Worm (Caenorhabditis elegans) whole organism, young adult: Measurements from ENCODE around the gene odr-7.

Experiments
- F10E7.11 ChIP-seq: sonication (generic microtip); optimal IDR thresholded peaks from 2 replicates; lab custom pipeline; 2017; ENCODE audit warnings: mild to moderate bottlenecking, missing genetic modification characterization, moderate library complexity, missing compliant biosample characterization
- F23B12.7 ChIP-seq: sonication (generic microtip); optimal IDR thresholded peaks from 2 replicates; lab custom pipeline; 2017; ENCODE audit warnings: missing genetic modification characterization, mild to moderate bottlenecking, missing compliant biosample characterization, antibody characterized with exemption, moderate library complexity; ENCODE audit not compliant: insufficient read depth
- F49E8.2 ChIP-seq: sonication (generic microtip); optimal IDR thresholded peaks from 3 replicates; lab custom pipeline; 2017; ENCODE audit warnings: missing genetic modification characterization, mild to moderate bottlenecking, missing compliant biosample characterization, antibody characterized with exemption, moderate library complexity; ENCODE audit not compliant: insufficient read depth
- F52B5.7 ChIP-seq: sonication (generic microtip); optimal IDR thresholded peaks from 2 replicates; lab custom pipeline; 2016; ENCODE audit warnings: mild to moderate bottlenecking, missing genetic modification characterization, missing compliant biosample characterization
- Y56A3A.18 ChIP-seq: fragments of 200-800 bp; sonication (Bioruptor generic); IDR thresholded peaks from 2 replicates; pipeline ENCODE4 v1.3.6; 2022; ENCODE audit warnings: missing genetic modification reagents, missing genetic modification characterization, missing compliant biosample characterization
- Y67H2A.10 ChIP-seq: fragments of 200-800 bp; sonication (Bioruptor generic); conservative IDR thresholded peaks from 2 replicates; pipeline ENCODE4 v1.3.6; 2022; ENCODE audit warnings: missing genetic modification reagents, missing genetic modification characterization, missing compliant biosample characterization
- Y95B8A.8 ChIP-seq: fragments of 200-800 bp; sonication (Bioruptor generic); IDR thresholded peaks from 2 replicates; pipeline ENCODE4 v1.3.6; 2022; ENCODE audit warnings: missing genetic modification reagents, missing genetic modification characterization, missing compliant biosample characterization
- ZK185.1 ChIP-seq: sonication (generic microtip); optimal IDR thresholded peaks from 2 replicates; lab custom pipeline; 2016; ENCODE audit warnings: mild to moderate bottlenecking, missing genetic modification characterization, missing compliant biosample characterization; ENCODE audit not compliant: poor library complexity, severe bottlenecking
- ama-1 ChIP-seq, 3 experiments: fragments of 150-350 bp in 1 of 3; sonication (generic microtip) in 2 of 3; optimal IDR thresholded peaks; 2 replicates each; lab custom pipeline; 2014 to 2018; ENCODE audit warnings: missing biosample characterization in 2 of 3, missing genetic modification characterization in 2 of 3, missing genetic modification reagents in 2 of 3
- aptf-3 ChIP-seq: fragments of 200-800 bp; sonication (Bioruptor generic); IDR thresholded peaks from 2 replicates; pipeline ENCODE4 v1.3.6; 2022; ENCODE audit warnings: missing genetic modification characterization, missing compliant biosample characterization
- bed-2 ChIP-seq: fragments of 200-800 bp; sonication (Bioruptor generic); IDR thresholded peaks from 2 replicates; pipeline ENCODE4 v1.3.6; 2022; ENCODE audit warnings: missing genetic modification reagents, missing genetic modification characterization, missing compliant biosample characterization
- ceh-100 ChIP-seq: fragments of 200-800 bp; sonication (Bioruptor generic); IDR thresholded peaks from 2 replicates; pipeline ENCODE4 v1.3.6; 2022; ENCODE audit warnings: missing genetic modification reagents, missing genetic modification characterization, missing compliant biosample characterization
- ceh-79 ChIP-seq: sonication (generic microtip); optimal IDR thresholded peaks from 2 replicates; lab custom pipeline; 2017; ENCODE audit warnings: mild to moderate bottlenecking, missing genetic modification characterization, missing compliant biosample characterization
- chd-7 ChIP-seq: sonication (generic microtip); optimal IDR thresholded peaks from 2 replicates; lab custom pipeline; 2016; ENCODE audit warnings: mild to moderate bottlenecking, missing genetic modification characterization, moderate library complexity, missing compliant biosample characterization
- dox-1 ChIP-seq: fragments of 200-800 bp; sonication (Bioruptor generic); IDR thresholded peaks from 2 replicates; pipeline ENCODE4 v1.3.6; 2022; ENCODE audit warnings: missing genetic modification reagents, missing genetic modification characterization, missing compliant biosample characterization
- egl-18 ChIP-seq: fragments of 200-800 bp; sonication (Bioruptor generic); IDR thresholded peaks from 2 replicates; pipeline ENCODE4 v1.3.6; 2022; ENCODE audit warnings: missing genetic modification reagents, missing genetic modification characterization, missing compliant biosample characterization
- egrh-3 ChIP-seq: fragments of 200-800 bp; sonication (Bioruptor generic); IDR thresholded peaks from 2 replicates; pipeline ENCODE4 v1.3.6; 2022; ENCODE audit warnings: missing genetic modification reagents, missing genetic modification characterization, missing compliant biosample characterization
- ets-4 ChIP-seq: fragments of 200-800 bp; sonication (Bioruptor generic); optimal IDR thresholded peaks from 2 replicates; lab custom pipeline; 2018; ENCODE audit warnings: mild to moderate bottlenecking, missing genetic modification characterization, missing compliant biosample characterization
- fkh-3 ChIP-seq: sonication (generic microtip); optimal IDR thresholded peaks from 2 replicates; lab custom pipeline; 2016; ENCODE audit warnings: mild to moderate bottlenecking, missing genetic modification characterization, missing compliant biosample characterization
- gei-17 ChIP-seq: fragments of 200-800 bp; sonication (Bioruptor generic); optimal IDR thresholded peaks from 2 replicates; lab custom pipeline; 2018; ENCODE audit warnings: mild to moderate bottlenecking, missing genetic modification characterization, missing compliant biosample characterization
- hlh-12 ChIP-seq: sonication (generic microtip); optimal IDR thresholded peaks from 2 replicates; lab custom pipeline; 2016; ENCODE audit warnings: missing genetic modification characterization, missing compliant biosample characterization
- lag-1 ChIP-seq: fragments of 200-800 bp; sonication (Bioruptor generic); IDR thresholded peaks from 2 replicates; pipeline ENCODE4 v1.3.6; 2022; ENCODE audit warnings: missing genetic modification reagents, missing genetic modification characterization, missing compliant biosample characterization
- let-526 ChIP-seq: fragments of 200-800 bp; sonication (Bioruptor generic); IDR thresholded peaks from 2 replicates; pipeline ENCODE4 v1.3.6; 2022; ENCODE audit warnings: missing genetic modification reagents, missing genetic modification characterization, missing compliant biosample characterization
- lin-26 ChIP-seq: fragments of 200-800 bp; sonication (Bioruptor generic); IDR thresholded peaks from 2 replicates; pipeline ENCODE4 v1.3.6; 2022; ENCODE audit warnings: missing genetic modification reagents, missing genetic modification characterization, missing compliant biosample characterization
- lin-54 ChIP-seq: fragments of 200-800 bp; sonication (Bioruptor generic); optimal IDR thresholded peaks from 2 replicates; lab custom pipeline; 2018; ENCODE audit warnings: mild to moderate bottlenecking, missing genetic modification characterization, missing compliant biosample characterization
- lir-1 ChIP-seq: fragments of 200-800 bp; sonication (Bioruptor generic); conservative IDR thresholded peaks from 2 replicates; pipeline ENCODE4 v1.3.6; 2022; ENCODE audit warnings: missing genetic modification reagents, missing genetic modification characterization, missing compliant biosample characterization
- lsl-1 ChIP-seq: fragments of 200-800 bp; sonication (Bioruptor generic); optimal IDR thresholded peaks from 2 replicates; lab custom pipeline; 2018; ENCODE audit warnings: mild to moderate bottlenecking, missing genetic modification characterization, moderate library complexity, missing compliant biosample characterization
- madf-10 ChIP-seq: sonication (generic microtip); optimal IDR thresholded peaks from 2 replicates; lab custom pipeline; 2016; ENCODE audit warnings: mild to moderate bottlenecking, missing genetic modification characterization, missing compliant biosample characterization
- madf-3 ChIP-seq: fragments of 200-800 bp; sonication (Bioruptor generic); IDR thresholded peaks from 2 replicates; pipeline ENCODE4 v1.3.6; 2022; ENCODE audit warnings: missing genetic modification reagents, missing genetic modification characterization, missing compliant biosample characterization
- mcd-1 ChIP-seq: fragments of 200-800 bp; sonication (Bioruptor generic); IDR thresholded peaks from 2 replicates; pipeline ENCODE4 v1.3.6; 2022; ENCODE audit warnings: missing genetic modification reagents, missing genetic modification characterization, missing compliant biosample characterization
- mes-4 ChIP-seq: sonication (generic microtip); optimal IDR thresholded peaks from 2 replicates; lab custom pipeline; 2016; ENCODE audit warnings: missing genotype, missing genetic modification characterization, missing compliant biosample characterization
- nfyb-1 ChIP-seq: fragments of 200-800 bp; sonication (Bioruptor generic); IDR thresholded peaks from 2 replicates; pipeline ENCODE4 v1.3.6; 2022; ENCODE audit warnings: missing genetic modification reagents, missing genetic modification characterization, missing compliant biosample characterization
- nhr-80 ChIP-seq: sonication (generic microtip); optimal IDR thresholded peaks from 2 replicates; lab custom pipeline; 2016; ENCODE audit warnings: missing genetic modification characterization, missing compliant biosample characterization
- nhr-90 ChIP-seq: sonication (generic microtip); optimal IDR thresholded peaks from 2 replicates; lab custom pipeline; 2016; ENCODE audit warnings: missing genotype, mild to moderate bottlenecking, missing genetic modification characterization, missing compliant biosample characterization
- rcor-1 ChIP-seq: fragments of 200-800 bp; sonication (Bioruptor generic); IDR thresholded peaks from 2 replicates; pipeline ENCODE4 v1.3.6; 2022; ENCODE audit warnings: missing genetic modification reagents, missing genetic modification characterization, missing compliant biosample characterization
- sdz-38 ChIP-seq: sonication (generic microtip); optimal IDR thresholded peaks from 2 replicates; lab custom pipeline; 2016; ENCODE audit warnings: missing genotype, missing genetic modification characterization, missing compliant biosample characterization
- snpc-4 ChIP-seq, 5 experiments: fragments of 150-350 bp in 1 of 5; sonication (generic microtip) in 4 of 5; optimal IDR thresholded peaks; 2 replicates each; lab custom pipeline; 2014 to 2018; ENCODE audit warnings: missing genetic modification characterization in 5 of 5, missing biosample characterization in 3 of 5, antibody characterized with exemption in 2 of 5, mild to moderate bottlenecking in 2 of 5, missing compliant biosample characterization in 2 of 5, missing genotype in 2 of 5, moderate library complexity in 2 of 5, missing genetic modification reagents in 1 of 5
- somi-1 ChIP-seq: fragments of 200-800 bp; sonication (Bioruptor generic); optimal IDR thresholded peaks from 2 replicates; lab custom pipeline; 2018; ENCODE audit warnings: mild to moderate bottlenecking, missing genetic modification characterization, missing compliant biosample characterization
- tbp1 ChIP-seq: fragments of 200-800 bp; sonication (Bioruptor generic); optimal IDR thresholded peaks from 2 replicates; lab custom pipeline; 2018; ENCODE audit warnings: mild to moderate bottlenecking, missing genetic modification characterization, missing compliant biosample characterization
- xnd-1 ChIP-seq: sonication (generic microtip); optimal IDR thresholded peaks from 2 replicates; lab custom pipeline; 2016; ENCODE audit warnings: missing genotype, missing genetic modification reagents, missing genetic modification characterization, missing compliant biosample characterization
- zfh-2 ChIP-seq: fragments of 200-800 bp; sonication (Bioruptor generic); conservative IDR thresholded peaks from 2 replicates; pipeline ENCODE4 v1.3.6; 2022; ENCODE audit warnings: missing genetic modification reagents, missing genetic modification characterization, missing compliant biosample characterization
- ztf-18 ChIP-seq: sonication (generic microtip); optimal IDR thresholded peaks from 2 replicates; lab custom pipeline; 2016; ENCODE audit warnings: missing genotype, mild to moderate bottlenecking, missing genetic modification characterization, missing compliant biosample characterization
- ztf-26 ChIP-seq: sonication (generic microtip); optimal IDR thresholded peaks from 2 replicates; lab custom pipeline; 2017; ENCODE audit warnings: missing genetic modification characterization, missing compliant biosample characterization
- ztf-3 ChIP-seq: fragments of 200-800 bp; sonication (Bioruptor generic); optimal IDR thresholded peaks from 2 replicates; lab custom pipeline; 2018; ENCODE audit warnings: mild to moderate bottlenecking, missing genetic modification characterization, missing compliant biosample characterization
- ztf-6 ChIP-seq: fragments of 200-800 bp; sonication (Bioruptor generic); IDR thresholded peaks from 2 replicates; pipeline ENCODE4 v1.3.6; 2022; ENCODE audit warnings: missing genetic modification reagents, missing genetic modification characterization, missing compliant biosample characterization

Gene odr-7

ce11 chrX:12454290-12454795 is 7.1 kb downstream of the odr-7 start, which contains the start of the genes T18D3.9 and T18D3.1 (continued):
- TF ChIP-seq mes-4 (tag; lab: Kevin White, UChicago) (no peak), ztf-18 (tag; lab: Kevin White, UChicago) (peak; percentile 45), nhr-90 (tag; lab: Kevin White, UChicago) (no peak), Y95B8A.8 (GFP tag; lab: Robert Waterston, UW) (no peak), ZK185.1 (tag; lab: Kevin White, UChicago) (no peak), zfh-2 (GFP tag; lab: Robert Waterston, UW) (no peak), fkh-3 (no peak), nhr-80 (tag; lab: Kevin White, UChicago) (peak; percentile 52), dox-1 (GFP tag; lab: Robert Waterston, UW) (0 out of 2 replicates have a peak, but pooled peaks have one; percentile 14), F23B12.7 (tag; lab: Kevin White, UChicago) (no peak), somi-1 (GFP tag; lab: Kevin White, UChicago) (no peak), hlh-12 (tag; lab: Kevin White, UChicago) (no peak), tbp1 (peak; percentile 16), ceh-100 (GFP tag; lab: Robert Waterston, UW) (no peak)

DNA sequence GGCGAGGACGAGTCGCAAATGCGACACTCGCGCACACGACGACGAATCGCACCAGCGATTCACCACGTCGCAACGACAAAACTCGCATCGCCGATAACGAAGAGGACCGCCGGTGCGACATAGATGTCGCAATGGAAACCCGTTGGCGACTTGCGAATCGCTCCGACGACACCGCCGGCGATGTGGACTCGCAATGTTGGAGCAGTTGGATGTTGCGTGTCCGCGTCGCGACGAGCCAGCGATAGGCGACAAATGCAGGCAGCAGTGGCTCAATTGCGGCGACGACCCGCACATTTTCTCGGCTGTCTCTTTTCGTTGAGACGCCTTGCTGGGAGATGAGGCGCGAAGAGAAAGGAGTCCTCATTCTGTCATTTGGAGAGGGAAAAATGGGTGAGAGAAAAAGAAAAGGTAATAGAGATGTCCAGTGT is 9.3 kb downstream of the odr-7 start:
- TF ChIP-seq ztf-3 (GFP tag; lab: Kevin White, UChicago) = no peak
- TF ChIP-seq tbp1 = no peak
- TF ChIP-seq mcd-1 (GFP tag; lab: Robert Waterston, UW) = peak; percentile 69
- TF ChIP-seq chd-7 (tag; lab: Kevin White, UChicago) = peak; percentile 53
- peak; percentile 12 for TF ChIP-seq fkh-3
- 0 out of 2 replicates have a peak, but pooled peaks have one; percentile 3 for TF ChIP-seq egl-18 (GFP tag; lab: Robert Waterston, UW)
- no peak for TF ChIP-seq ama-1 (optimal IDR thresholded peaks at IDR 0.05; lab: Kevin White, UChicago)
- TF ChIP-seq ama-1 (GFP tag; optimal IDR thresholded peaks at IDR 0.05; lab: Kevin White, UChicago) = no peak
- 0 out of 2 replicates have a peak, but pooled peaks have one; percentile 20 for TF ChIP-seq lir-1 (GFP tag; lab: Robert Waterston, UW)
- TF ChIP-seq Y56A3A.18 = no peak
- peak; percentile 29 for TF ChIP-seq lin-54 (GFP tag; lab: Kevin White, UChicago)
- no peak for TF ChIP-seq madf-3 (GFP tag; lab: Robert Waterston, UW)
- TF ChIP-seq lin-26 (GFP tag; lab: Robert Waterston, UW) = peak; percentile 62; the same call in 1 of the 2 replicates
- peak; percentile 25 for TF ChIP-seq ztf-26 (tag; lab: Kevin White, UChicago)
- TF ChIP-seq ceh-79 (tag; lab: Kevin White, UChicago) = peak; percentile 11
- TF ChIP-seq aptf-3 (GFP tag; lab: Robert Waterston, UW) = no peak
- no peak for TF ChIP-seq xnd-1 (tag; lab: Kevin White, UChicago)
- TF ChIP-seq madf-10 (tag; lab: Kevin White, UChicago) = peak; percentile 69
- peak; percentile 7 for TF ChIP-seq nhr-90 (tag; lab: Kevin White, UChicago)
- no peak for TF ChIP-seq Y67H2A.10 (GFP tag; lab: Robert Waterston, UW)
- no peak for TF ChIP-seq lsl-1 (GFP tag; lab: Kevin White, UChicago)
- TF ChIP-seq bed-2 (GFP tag; lab: Robert Waterston, UW) = no peak
- TF ChIP-seq F52B5.7 (tag; lab: Kevin White, UChicago) = no peak
- 0 out of 2 replicates have a peak, but pooled peaks have one; percentile 15 for TF ChIP-seq ztf-6 (GFP tag; lab: Robert Waterston, UW)
- peak; percentile 50 for TF ChIP-seq gei-17 (GFP tag; lab: Kevin White, UChicago)
- no peak for TF ChIP-seq F49E8.2 (tag; lab: Kevin White, UChicago)
- peak; percentile 41; the same call in 1 of the 2 replicates for TF ChIP-seq rcor-1 (GFP tag; lab: Robert Waterston, UW)
- TF ChIP-seq F10E7.11 = no peak
- TF ChIP-seq let-526 (GFP tag; lab: Robert Waterston, UW) = no peak
- TF ChIP-seq snpc-4 (GFP tag; optimal IDR thresholded peaks at IDR 0.05; lab: Kevin White, UChicago) = peak; percentile 9
- peak in 1 of 4 experiments; percentile 29 for TF ChIP-seq snpc-4 (tag; optimal IDR thresholded peaks at IDR 0.05; lab: Kevin White, UChicago)
- TF ChIP-seq egrh-3 (GFP tag; lab: Robert Waterston, UW) = peak; percentile 59; the same call in 1 of the 2 replicates
- TF ChIP-seq sdz-38 = no peak
- TF ChIP-seq ets-4 (GFP tag; lab: Kevin White, UChicago) = peak; percentile 13
- TF ChIP-seq lag-1 (GFP tag; lab: Robert Waterston, UW) = 0 out of 2 replicates have a peak, but pooled peaks have one; percentile 10
- TF ChIP-seq nfyb-1 = peak; percentile 18; the same call in 1 of the 2 replicates
- TF ChIP-seq nhr-80 (tag; lab: Kevin White, UChicago) = peak; percentile 44
